Worm (Caenorhabditis elegans): ENCODE data around the gene F48F7.3.

DNA sequence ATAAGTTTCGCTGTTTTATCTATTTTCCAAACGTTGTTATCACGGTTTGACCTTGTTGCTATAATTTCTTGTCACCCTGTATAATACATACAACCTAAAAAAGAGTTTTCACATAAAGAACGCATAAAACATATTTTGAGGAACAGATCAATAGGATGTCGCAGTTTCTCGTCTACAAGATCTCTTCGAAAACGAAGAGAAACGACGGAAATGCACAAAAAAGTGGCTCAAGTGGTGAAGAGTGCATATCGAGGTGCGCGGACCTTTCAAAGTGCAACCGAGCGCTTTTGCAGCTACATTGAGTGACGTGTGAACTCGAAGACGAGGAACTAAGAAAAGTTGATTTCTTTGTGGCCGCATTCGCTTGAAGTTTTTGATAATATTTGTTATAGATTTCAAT is 49.0 kb upstream of the F48F7.3 start, which contains the start of gene Y26E6A.2:
- TF ChIP-seq nhr-77 (tag; optimal IDR thresholded peaks at IDR 0.05) (no peak), unc-39 (tag; optimal IDR thresholded peaks at IDR 0.05) (no peak), ceh-82 (tag; optimal IDR thresholded peaks at IDR 0.05) (no peak), unc-62 (GFP tag; optimal IDR thresholded peaks at IDR 0.05) (no peak), nhr-11 (tag; optimal IDR thresholded peaks at IDR 0.05) (no peak), sem-4 (tag; optimal IDR thresholded peaks at IDR 0.05) (no peak), ama-1 (optimal IDR thresholded peaks at IDR 0.05) (no peak), nhr-23 (tag; optimal IDR thresholded peaks at IDR 0.05) (no peak), ZK546.5 (tag; optimal IDR thresholded peaks at IDR 0.05) (no peak), alr-1 (tag; optimal IDR thresholded peaks at IDR 0.05) (no peak), F13H6.1 (tag; optimal IDR thresholded peaks at IDR 0.05) (no peak), elt-1 (tag; optimal IDR thresholded peaks at IDR 0.05) (no peak), nhr-25 (tag; optimal IDR thresholded peaks at IDR 0.05) (no peak)

Measured in whole organism, L2 larva.